Fruit fly (Drosophila melanogaster) whole organism, embryonic: ENCODE measurements around the gene CG13965.

Experiments
- Awh ChIP-seq: fragments of 200-800 bp; sonication (Bioruptor generic); IDR thresholded peaks from 2 replicates; pipeline ENCODE4, ENCODE4 v1.3.6; 2022; ENCODE audit warnings: missing biosample characterization, missing genetic modification characterization
- Bgb ChIP-seq: fragments of 200-800 bp; sonication (Bioruptor generic); IDR thresholded peaks from 2 replicates; pipeline ENCODE4 v1.3.6; 2022; ENCODE audit warnings: missing biosample characterization, missing genetic modification characterization; ENCODE audit not compliant: partially characterized antibody
- CG11456 ChIP-seq: fragments of 200-800 bp; sonication (Bioruptor generic); IDR thresholded peaks from 3 replicates; pipeline ENCODE4 v1.3.6; 2022; ENCODE audit warnings: missing biosample characterization, missing genetic modification characterization
- CG12104 ChIP-seq: fragments of 200-800 bp; sonication (Bioruptor generic); optimal IDR thresholded peaks from 3 replicates; lab custom pipeline; 2016; ENCODE audit warnings: missing biosample characterization, missing genetic modification characterization
- CG12219 ChIP-seq: fragments of 200-800 bp; sonication (Bioruptor generic); optimal IDR thresholded peaks from 3 replicates; lab custom pipeline; 2018; ENCODE audit warnings: missing biosample characterization, mild to moderate bottlenecking, missing genetic modification characterization
- CG1529 ChIP-seq: fragments of 200-800 bp; sonication (Bioruptor generic); optimal IDR thresholded peaks from 3 replicates; lab custom pipeline; 2018; ENCODE audit warnings: missing biosample characterization, missing genetic modification characterization
- CG17361 ChIP-seq: fragments of 200-800 bp; sonication (Bioruptor generic); IDR thresholded peaks from 3 replicates; pipeline ENCODE4 v1.3.6; 2022; ENCODE audit warnings: missing biosample characterization, missing genetic modification characterization
- CG18262 ChIP-seq: fragments of 200-800 bp; optimal IDR thresholded peaks from 3 replicates; lab custom pipeline; 2019; ENCODE audit warnings: missing biosample characterization, mild to moderate bottlenecking, missing genetic modification characterization, moderate library complexity
- CG18476 ChIP-seq: fragments of 200-800 bp; sonication (Bioruptor generic); optimal IDR thresholded peaks from 2 replicates; lab custom pipeline; 2016; ENCODE audit warnings: missing biosample characterization, mild to moderate bottlenecking, missing genetic modification characterization
- CG2129 ChIP-seq: fragments of 200-800 bp; sonication (Bioruptor generic); IDR thresholded peaks from 2 replicates; pipeline ENCODE4 v1.3.6; 2022; ENCODE audit warnings: missing biosample characterization, missing genetic modification characterization; ENCODE audit not compliant: partially characterized antibody
- CG42726 ChIP-seq: fragments of 200-800 bp; sonication (Bioruptor generic); IDR thresholded peaks from 2 replicates; pipeline ENCODE4 v1.3.6; 2022; ENCODE audit warnings: missing biosample characterization, missing genetic modification characterization; ENCODE audit not compliant: partially characterized antibody
- CG4617 ChIP-seq: fragments of 200-800 bp; sonication (Bioruptor generic); optimal IDR thresholded peaks from 3 replicates; lab custom pipeline; 2016; ENCODE audit warnings: missing biosample characterization, missing genetic modification characterization, borderline replicate concordance
- CG6254 ChIP-seq: fragments of 200-800 bp; sonication (Bioruptor generic); optimal IDR thresholded peaks from 3 replicates; lab custom pipeline; 2017; ENCODE audit warnings: mild to moderate bottlenecking, missing biosample characterization, missing genetic modification reagents, missing genetic modification characterization
- CG6654 ChIP-seq: fragments of 200-800 bp; sonication (Bioruptor generic); optimal IDR thresholded peaks from 2 replicates; lab custom pipeline; 2017; ENCODE audit warnings: missing biosample characterization, mild to moderate bottlenecking, missing genetic modification characterization
- CG7987 ChIP-seq: fragments of 200-800 bp; sonication (Bioruptor generic); optimal IDR thresholded peaks from 2 replicates; lab custom pipeline; 2018; ENCODE audit warnings: missing biosample characterization, mild to moderate bottlenecking, missing genetic modification characterization, moderate library complexity
- CG9797 ChIP-seq: fragments of 200-800 bp; sonication (Bioruptor generic); optimal IDR thresholded peaks from 3 replicates; lab custom pipeline; 2018; ENCODE audit warnings: missing biosample characterization, mild to moderate bottlenecking, missing genetic modification characterization
- D ChIP-seq, 2 experiments: fragments of 200-800 bp in 1 of 2; fragments of >200 bp in 1 of 2; sonication (Bioruptor generic) in 1 of 2; optimal IDR thresholded peaks; 2 replicates in 1 of 2; 3 replicates in 1 of 2; lab custom pipeline; 2017; ENCODE audit warnings: mild to moderate bottlenecking in 1 of 2, missing biosample characterization in 1 of 2, missing genetic modification characterization in 1 of 2, missing genetic modification reagents in 1 of 2
- Dref ChIP-seq: fragments of 200-800 bp; sonication (Bioruptor generic); IDR thresholded peaks from 2 replicates; pipeline ENCODE4 v1.3.6; 2022; ENCODE audit warnings: missing biosample characterization, missing genetic modification characterization
- E2f1 ChIP-seq: fragments of 200-800 bp; sonication (Bioruptor generic); IDR thresholded peaks from 2 replicates; pipeline ENCODE4 v1.3.6; 2022; ENCODE audit warnings: missing biosample characterization, missing genetic modification characterization
- ERR ChIP-seq: fragments of 200-800 bp; sonication (Bioruptor generic); optimal IDR thresholded peaks from 2 replicates; lab custom pipeline; 2016; ENCODE audit warnings: missing biosample characterization, missing genetic modification characterization
- Gug ChIP-seq: fragments of 200-800 bp; sonication (Bioruptor generic); IDR thresholded peaks from 4 replicates; pipeline ENCODE4 v1.3.6; 2022; ENCODE audit warnings: missing biosample characterization, missing genetic modification characterization
- HLH3B ChIP-seq: fragments of 200-800 bp; sonication (Bioruptor generic); IDR thresholded peaks from 2 replicates; pipeline ENCODE4 v1.3.6; 2022; ENCODE audit warnings: missing biosample characterization, missing genetic modification characterization
- HLH4C ChIP-seq: fragments of 200-800 bp; sonication (Bioruptor generic); IDR thresholded peaks from 3 replicates; pipeline ENCODE4 v1.3.6; 2022; ENCODE audit warnings: missing biosample characterization, missing genetic modification characterization; ENCODE audit not compliant: partially characterized antibody
- Lim3 ChIP-seq: fragments of 200-800 bp; sonication (Bioruptor generic); IDR thresholded peaks from 2 replicates; pipeline ENCODE4 v1.3.6; 2022; ENCODE audit warnings: missing biosample characterization, missing genetic modification characterization
- Med ChIP-seq: fragments of 200-800 bp; sonication (Bioruptor generic); peaks from one replicate; lab custom pipeline; 2016; ENCODE audit warnings: missing biosample characterization, missing genetic modification characterization, mild to moderate bottlenecking, inconsistent platforms, moderate library complexity
- Sry-δ ChIP-seq: fragments of 200-800 bp; sonication (Bioruptor generic); optimal IDR thresholded peaks from 2 replicates; lab custom pipeline; 2016; ENCODE audit warnings: missing biosample characterization, missing genetic modification characterization
- Stat92E ChIP-seq, 3 experiments: fragments of >200 bp in 2 of 3; fragments of 200-800 bp in 1 of 3; sonication (Bioruptor generic) in 1 of 3; optimal IDR thresholded peaks; 2 replicates each; lab custom pipeline; 2017 to 2019; ENCODE audit warnings: missing biosample characterization in 3 of 3, missing genetic modification characterization in 3 of 3, mild to moderate bottlenecking in 1 of 3, moderate library complexity in 1 of 3
- ac ChIP-seq: fragments of 200-800 bp; sonication (Bioruptor generic); optimal IDR thresholded peaks from 3 replicates; lab custom pipeline; 2017; ENCODE audit warnings: missing biosample characterization, mild to moderate bottlenecking, missing genetic modification characterization
- ash1 ChIP-seq: fragments of 200-800 bp; sonication (Bioruptor generic); optimal IDR thresholded peaks from 2 replicates; lab custom pipeline; 2018; ENCODE audit warnings: missing biosample characterization, mild to moderate bottlenecking, missing genetic modification characterization
- bsh ChIP-seq, 2 experiments: fragments of 200-800 bp; sonication (Bioruptor generic); optimal IDR thresholded peaks; 2 replicates each; lab custom pipeline; 2017 to 2018; ENCODE audit warnings: mild to moderate bottlenecking in 2 of 2, missing biosample characterization in 2 of 2, missing genetic modification characterization in 2 of 2, moderate library complexity in 1 of 2
- corto ChIP-seq: fragments of 200-800 bp; sonication (Bioruptor generic); optimal IDR thresholded peaks from 2 replicates; lab custom pipeline; 2016; ENCODE audit warnings: missing biosample characterization, mild to moderate bottlenecking, missing genetic modification characterization, moderate library complexity
- crp ChIP-seq, 2 experiments: fragments of 200-800 bp; sonication (Bioruptor generic); optimal IDR thresholded peaks; 2 replicates in 1 of 2; 3 replicates in 1 of 2; lab custom pipeline; 2017; ENCODE audit warnings: missing biosample characterization in 2 of 2, missing genetic modification characterization in 2 of 2, mild to moderate bottlenecking in 1 of 2, moderate library complexity in 1 of 2
- dm ChIP-seq: fragments of 200-800 bp; sonication (Bioruptor generic); optimal IDR thresholded peaks from 3 replicates; lab custom pipeline; 2016; ENCODE audit warnings: missing biosample characterization, missing genetic modification characterization
- hbn ChIP-seq: fragments of 200-800 bp; sonication (Bioruptor generic); IDR thresholded peaks from 2 replicates; pipeline ENCODE4 v1.3.6; 2022; ENCODE audit warnings: missing biosample characterization, missing genetic modification characterization; ENCODE audit not compliant: partially characterized antibody
- knrl ChIP-seq: fragments of 200-800 bp; sonication (Bioruptor generic); IDR thresholded peaks from 3 replicates; pipeline ENCODE4 v1.3.6; 2022; ENCODE audit warnings: missing biosample characterization, missing genetic modification characterization; ENCODE audit not compliant: partially characterized antibody
- odd ChIP-seq: fragments of 200-800 bp; sonication (Bioruptor generic); optimal IDR thresholded peaks from 2 replicates; lab custom pipeline; 2017; ENCODE audit warnings: missing biosample characterization, mild to moderate bottlenecking, missing genetic modification characterization
- pros ChIP-seq: fragments of 200-800 bp; sonication (Bioruptor generic); optimal IDR thresholded peaks from 3 replicates; lab custom pipeline; 2019; ENCODE audit warnings: missing biosample characterization, mild to moderate bottlenecking, missing genetic modification characterization, moderate library complexity
- pzg ChIP-seq: fragments of 200-800 bp; sonication (Bioruptor generic); optimal IDR thresholded peaks from 3 replicates; lab custom pipeline; 2018; ENCODE audit warnings: missing biosample characterization, mild to moderate bottlenecking, missing genetic modification characterization, moderate library complexity
- row ChIP-seq: fragments of 200-800 bp; sonication (Bioruptor generic); IDR thresholded peaks from 3 replicates; pipeline ENCODE4 v1.3.6; 2022; ENCODE audit warnings: missing biosample characterization, missing genetic modification characterization
- stc ChIP-seq: fragments of 200-800 bp; sonication (Bioruptor generic); IDR thresholded peaks from 2 replicates; pipeline ENCODE4 v1.3.6; 2022; ENCODE audit warnings: missing biosample characterization, missing genetic modification characterization
- sug ChIP-seq: fragments of 200-800 bp; optimal IDR thresholded peaks from 2 replicates; lab custom pipeline; 2019; ENCODE audit warnings: missing biosample characterization, mild to moderate bottlenecking, missing genetic modification characterization, moderate library complexity
- trh ChIP-seq: fragments of 200-800 bp; sonication (Bioruptor generic); optimal IDR thresholded peaks from 2 replicates; lab custom pipeline; 2016; ENCODE audit warnings: missing biosample characterization, missing genetic modification characterization
- z ChIP-seq: fragments of 200-800 bp; sonication (Bioruptor generic); IDR thresholded peaks from 3 replicates; pipeline ENCODE4 v1.3.6; 2022; ENCODE audit warnings: missing biosample characterization, missing genetic modification characterization
- zen2 ChIP-seq: fragments of 200-800 bp; sonication (Bioruptor generic); IDR thresholded peaks from 3 replicates; pipeline ENCODE4 v1.3.6; 2022; ENCODE audit warnings: missing biosample characterization, missing genetic modification characterization; ENCODE audit not compliant: partially characterized antibody

The CG13965 gene

dm6 chr2L:19958520-19959161, 3.5 kb downstream of the CG13965 start, which contains the start of gene COX4 (continued):
- TF ChIP-seq knrl (GFP tag; lab: Robert Waterston, UW): peak; percentile 77
- TF ChIP-seq D (optimal IDR thresholded peaks at IDR 0.05; lab: Kevin White, UChicago): no peak
- no peak for TF ChIP-seq D (GFP tag; optimal IDR thresholded peaks at IDR 0.05; lab: Kevin White, UChicago)
- no peak for TF ChIP-seq CG7987 (GFP tag; lab: Kevin White, UChicago)
- peak; percentile 80 for TF ChIP-seq pzg (GFP tag; lab: Kevin White, UChicago)
- no peak for TF ChIP-seq Stat92E (GFP tag; optimal IDR thresholded peaks at IDR 0.05; lab: Kevin White, UChicago)
- TF ChIP-seq ERR (GFP tag; lab: Kevin White, UChicago): no peak
- peak; percentile 74; the same call in 1 of the 2 replicates for TF ChIP-seq CG42726 (GFP tag; lab: Robert Waterston, UW)
- peak; percentile 26 for TF ChIP-seq CG4617
- no peak for TF ChIP-seq CG18476 (GFP tag; lab: Kevin White, UChicago)
- peak; percentile 51 for TF ChIP-seq hbn
- TF ChIP-seq Dref (GFP tag; lab: Robert Waterston, UW): peak; percentile 84
- TF ChIP-seq crp (GFP tag; optimal IDR thresholded peaks at IDR 0.05; lab: Kevin White, UChicago): no peak
- peak; percentile 33 for TF ChIP-seq CG2129
- peak; percentile 32; the same call in 1 of the 3 replicates for TF ChIP-seq zen2 (GFP tag; lab: Robert Waterston, UW)
- peak; percentile 75 for TF ChIP-seq CG9797 (GFP tag; lab: Kevin White, UChicago)
- no peak for TF ChIP-seq ac

dm6 chr2L:19952221-19952620, 9.9 kb downstream of the CG13965 start:
- TF ChIP-seq HLH4C (no peak), CG6654 (GFP tag; lab: Kevin White, UChicago) (peak; percentile 77)
- TF ChIP-seq, all 482 proteins: peak for 1

- TF ChIP-seq Bgb (GFP tag; lab: Robert Waterston, UW) (no peak), Awh (GFP tag; lab: Robert Waterston, UW) (no peak), Gug (no peak), trh (no peak), Med (GFP tag; lab: Kevin White, UChicago) (peak; percentile 49), stc (GFP tag; lab: Robert Waterston, UW) (no peak), CG17361 (no peak), CG12219 (GFP tag; lab: Kevin White, UChicago) (no peak), sug (tag; lab: Kevin White, UChicago) (peak; percentile 3), z (no peak), ash1 (GFP tag; lab: Kevin White, UChicago) (no peak), bsh (GFP tag; optimal IDR thresholded peaks at IDR 0.05; lab: Kevin White, UChicago) (no peak), corto (no peak), CG6254 (GFP tag; lab: Kevin White, UChicago) (no peak), Lim3 (GFP tag; lab: Robert Waterston, UW) (no peak), CG12104 (GFP tag; lab: Kevin White, UChicago) (no peak), odd (peak; percentile 4), CG1529 (GFP tag; lab: Kevin White, UChicago) (no peak), D (optimal IDR thresholded peaks at IDR 0.05; lab: Kevin White, UChicago) (no peak), D (GFP tag; optimal IDR thresholded peaks at IDR 0.05; lab: Kevin White, UChicago) (no peak), hbn (no peak), Sry-δ (GFP tag; lab: Kevin White, UChicago) (no peak), E2f1 (GFP tag; lab: Robert Waterston, UW) (no peak), pros (GFP tag; lab: Kevin White, UChicago) (no peak), dm (no peak), HLH3B (no peak), row (no peak), CG18262 (tag; lab: Kevin White, UChicago) (no peak), CG11456 (GFP tag; lab: Robert Waterston, UW) (no peak)
Observed at dm6 chr2L:19951543-19952163, 10.5 kb downstream of the CG13965 start.
